Fruit fly (Drosophila melanogaster) whole organism, prepupa: ENCODE data around the gene Pino.

Source experiments
- Blimp-1 ChIP-seq: fragments of 200-800 bp; sonication (Bioruptor generic); optimal IDR thresholded peaks from 3 replicates; lab custom pipeline; 2017; ENCODE audit warnings: missing biosample characterization, missing genetic modification characterization, mild to moderate bottlenecking, moderate library complexity, missing genetic modification reagents
- CG10631 ChIP-seq: fragments of 200-800 bp; sonication (Bioruptor generic); optimal IDR thresholded peaks from 2 replicates; lab custom pipeline; 2016; ENCODE audit warnings: missing biosample characterization, missing genetic modification characterization
- CG10669 ChIP-seq: fragments of 200-800 bp; sonication (Bioruptor generic); optimal IDR thresholded peaks from 3 replicates; lab custom pipeline; 2018; ENCODE audit warnings: missing biosample characterization, mild to moderate bottlenecking, missing genetic modification characterization, moderate library complexity
- CG11762 ChIP-seq: fragments of 200-800 bp; sonication (Bioruptor generic); optimal IDR thresholded peaks from 3 replicates; lab custom pipeline; 2016; ENCODE audit warnings: missing biosample characterization, missing genetic modification characterization; ENCODE audit not compliant: insufficient read depth
- CG11902 ChIP-seq: fragments of 200-800 bp; sonication (Bioruptor generic); optimal IDR thresholded peaks from 3 replicates; lab custom pipeline; 2016; ENCODE audit warnings: missing biosample characterization, missing genetic modification characterization
- CG15336 ChIP-seq: fragments of 200-800 bp; sonication (Bioruptor generic); IDR thresholded peaks from 2 replicates; pipeline ENCODE4 v1.3.6; 2022; ENCODE audit warnings: missing biosample characterization, missing genetic modification characterization
- CG16779 ChIP-seq: fragments of 200-800 bp; sonication (Bioruptor generic); optimal IDR thresholded peaks from 3 replicates; lab custom pipeline; 2017; ENCODE audit warnings: missing biosample characterization, mild to moderate bottlenecking, missing genetic modification characterization
- CG3032 ChIP-seq: fragments of 200-800 bp; optimal IDR thresholded peaks from 2 replicates; lab custom pipeline; 2019; ENCODE audit warnings: missing biosample characterization, mild to moderate bottlenecking, missing genetic modification characterization, moderate library complexity
- CG3919 ChIP-seq: fragments of 200-800 bp; sonication (Bioruptor generic); optimal IDR thresholded peaks from 3 replicates; lab custom pipeline; 2016; ENCODE audit warnings: missing biosample characterization, missing genetic modification characterization
- CG6163 ChIP-seq: fragments of 200-800 bp; sonication (Bioruptor generic); IDR thresholded peaks from 3 replicates; pipeline ENCODE4 v1.3.6; 2022; ENCODE audit warnings: missing biosample characterization, missing genetic modification characterization
- CG6276 ChIP-seq: fragments of 200-800 bp; sonication (Bioruptor generic); optimal IDR thresholded peaks from 2 replicates; lab custom pipeline; 2017; ENCODE audit warnings: missing biosample characterization, mild to moderate bottlenecking, missing genetic modification characterization
- CG6792 ChIP-seq: fragments of 200-800 bp; sonication (Bioruptor generic); optimal IDR thresholded peaks from 3 replicates; lab custom pipeline; 2016; ENCODE audit warnings: missing biosample characterization, missing genetic modification characterization
- CG6854 ChIP-seq: fragments of 200-800 bp; sonication (Bioruptor generic); optimal IDR thresholded peaks from 2 replicates; lab custom pipeline; 2017; ENCODE audit warnings: missing biosample characterization, mild to moderate bottlenecking, missing genetic modification characterization
- CG8119 ChIP-seq: fragments of 200-800 bp; sonication (Bioruptor generic); IDR thresholded peaks from 3 replicates; pipeline ENCODE4 v1.3.6; 2022; ENCODE audit warnings: missing biosample characterization, missing genetic modification characterization
- CG8632 ChIP-seq: fragments of 200-800 bp; sonication (Bioruptor generic); optimal IDR thresholded peaks from 3 replicates; lab custom pipeline; 2016; ENCODE audit warnings: missing biosample characterization, missing genetic modification characterization
- Eip78C ChIP-seq: fragments of 200-800 bp; sonication (Bioruptor generic); peaks from one replicate; lab custom pipeline; 2016; ENCODE audit warnings: missing biosample characterization, missing genetic modification characterization
- Ets96B ChIP-seq: fragments of 200-800 bp; optimal IDR thresholded peaks from 2 replicates; lab custom pipeline; 2019; ENCODE audit warnings: missing biosample characterization, mild to moderate bottlenecking, missing genetic modification characterization, moderate library complexity
- Hr38 ChIP-seq: sonication (Bioruptor generic); optimal IDR thresholded peaks from 2 replicates; lab custom pipeline; 2016; ENCODE audit warnings: missing biosample characterization, missing genetic modification characterization
- Hr39 ChIP-seq: fragments of 200-800 bp; sonication (Bioruptor generic); optimal IDR thresholded peaks from 2 replicates; lab custom pipeline; 2016; ENCODE audit warnings: missing biosample characterization, missing genetic modification characterization
- Met ChIP-seq: fragments of 200-800 bp; sonication (Bioruptor generic); optimal IDR thresholded peaks from 3 replicates; lab custom pipeline; 2016; ENCODE audit warnings: missing biosample characterization, missing genetic modification characterization
- Smox ChIP-seq: fragments of 200-800 bp; sonication (Bioruptor generic); optimal IDR thresholded peaks from 3 replicates; lab custom pipeline; 2016; ENCODE audit warnings: missing biosample characterization, missing genetic modification characterization
- Sox102F ChIP-seq: fragments of 200-800 bp; sonication (Bioruptor generic); optimal IDR thresholded peaks from 2 replicates; lab custom pipeline; 2016; ENCODE audit warnings: missing biosample characterization, mild to moderate bottlenecking, missing genetic modification characterization
- Sox15 ChIP-seq: fragments of 200-800 bp; sonication (Bioruptor generic); optimal IDR thresholded peaks from 3 replicates; lab custom pipeline; 2016; ENCODE audit warnings: missing biosample characterization, missing genetic modification characterization
- acj6 ChIP-seq: fragments of 200-800 bp; sonication (Bioruptor generic); optimal IDR thresholded peaks from 3 replicates; lab custom pipeline; 2016; ENCODE audit warnings: missing biosample characterization, missing genetic modification characterization
- eg ChIP-seq: fragments of 200-800 bp; sonication (Bioruptor generic); IDR thresholded peaks from 3 replicates; pipeline ENCODE4 v1.3.6; 2022; ENCODE audit warnings: missing biosample characterization, missing genetic modification characterization
- esn ChIP-seq: fragments of 200-800 bp; sonication (Bioruptor generic); optimal IDR thresholded peaks from 2 replicates; lab custom pipeline; 2016; ENCODE audit warnings: missing biosample characterization, mild to moderate bottlenecking, missing genetic modification characterization, moderate library complexity
- fd59A ChIP-seq: fragments of 200-800 bp; sonication (Bioruptor generic); optimal IDR thresholded peaks from 2 replicates; lab custom pipeline; 2017; ENCODE audit warnings: missing biosample characterization, mild to moderate bottlenecking, missing genetic modification characterization, missing genetic modification reagents
- fd85E ChIP-seq: fragments of 200-800 bp; sonication (Bioruptor generic); optimal IDR thresholded peaks from 3 replicates; lab custom pipeline; 2016; ENCODE audit warnings: missing biosample characterization, missing genetic modification characterization
- fkh ChIP-seq: fragments of 200-800 bp; sonication (Bioruptor generic); optimal IDR thresholded peaks from 3 replicates; lab custom pipeline; 2017; ENCODE audit warnings: missing biosample characterization, mild to moderate bottlenecking, missing genetic modification characterization, moderate library complexity
- lz ChIP-seq: fragments of 200-800 bp; sonication (Bioruptor generic); optimal IDR thresholded peaks from 3 replicates; lab custom pipeline; 2016; ENCODE audit warnings: missing biosample characterization, missing genetic modification characterization
- net ChIP-seq: fragments of 200-800 bp; sonication (Bioruptor generic); optimal IDR thresholded peaks from 3 replicates; lab custom pipeline; 2016; ENCODE audit warnings: missing biosample characterization, missing genetic modification characterization
- pdm3 ChIP-seq: fragments of 200-800 bp; sonication (Bioruptor generic); optimal IDR thresholded peaks from 3 replicates; lab custom pipeline; 2016; ENCODE audit warnings: missing biosample characterization, missing genetic modification characterization
- salr ChIP-seq, 2 experiments: fragments of 200-800 bp; sonication (Bioruptor generic); optimal IDR thresholded peaks; 3 replicates each; lab custom pipeline; 2016 to 2018; ENCODE audit warnings: missing biosample characterization in 2 of 2, missing genetic modification characterization in 2 of 2, mild to moderate bottlenecking in 1 of 2
- spab ChIP-seq: fragments of 200-800 bp; sonication (Bioruptor generic); optimal IDR thresholded peaks from 2 replicates; lab custom pipeline; 2017; ENCODE audit warnings: missing biosample characterization, mild to moderate bottlenecking, missing genetic modification characterization, missing genetic modification reagents
- ss ChIP-seq, 2 experiments: fragments of 200-800 bp; sonication (Bioruptor generic); optimal IDR thresholded peaks; 2 replicates in 1 of 2; 3 replicates in 1 of 2; lab custom pipeline; 2017 to 2018; ENCODE audit warnings: mild to moderate bottlenecking in 2 of 2, missing biosample characterization in 2 of 2, missing genetic modification characterization in 2 of 2, moderate library complexity in 1 of 2
- svp ChIP-seq: fragments of 200-800 bp; sonication (Bioruptor generic); peaks from one replicate; lab custom pipeline; 2016; ENCODE audit warnings: missing biosample characterization, missing genetic modification characterization
- vri ChIP-seq: fragments of 200-800 bp; sonication (Bioruptor generic); optimal IDR thresholded peaks from 3 replicates; lab custom pipeline; 2016; ENCODE audit warnings: missing biosample characterization, mild to moderate bottlenecking, missing genetic modification characterization

Pino gene

dm6 chr2L:1157679-1158518 lies 29.1 kb upstream of the Pino start, which contains the start of gene capt (continued):
- TF ChIP-seq eg (GFP tag; lab: Robert Waterston, UW) (peak; percentile 55; the same call in 1 of the 3 replicates), fd59A (GFP tag; lab: Kevin White, UChicago) (no peak), Blimp-1 (GFP tag; lab: Kevin White, UChicago) (no peak), CG15336 (peak; percentile 37; the same call in 1 of the 2 replicates), CG6276 (no peak), spab (no peak), lz (peak; percentile 59), fd85E (no peak), Hr39 (peak; percentile 66), CG11902 (GFP tag; lab: Kevin White, UChicago) (peak; percentile 7), Ets96B (tag; lab: Kevin White, UChicago) (peak; percentile 33), CG3032 (tag; lab: Kevin White, UChicago) (peak; percentile 51), CG8119 (GFP tag; lab: Robert Waterston, UW) (0 out of 3 replicates have a peak, but pooled peaks have one; percentile 49), Sox102F (GFP tag; lab: Kevin White, UChicago) (peak; percentile 31), Eip78C (peak; percentile 66), CG16779 (tag; lab: Kevin White, UChicago) (no peak), net (GFP tag; lab: Kevin White, UChicago) (no peak), salr (GFP tag; optimal IDR thresholded peaks at IDR 0.05; lab: Kevin White, UChicago) (no peak), CG8632 (GFP tag; lab: Kevin White, UChicago) (no peak), CG10631 (GFP tag; lab: Kevin White, UChicago) (no peak), CG11762 (GFP tag; lab: Kevin White, UChicago) (no peak), esn (GFP tag; lab: Kevin White, UChicago) (peak; percentile 30), ss (GFP tag; optimal IDR thresholded peaks at IDR 0.05; lab: Kevin White, UChicago) (peak; percentile 33 to 50), CG6163 (peak; percentile 37; the same call in 1 of the 3 replicates), Sox15 (GFP tag; lab: Kevin White, UChicago) (peak; percentile 8), Hr38 (GFP tag; lab: Kevin White, UChicago) (no peak), fkh (peak; percentile 30), svp (GFP tag; lab: Kevin White, UChicago) (peak; percentile 74), pdm3 (GFP tag; lab: Kevin White, UChicago) (no peak), CG6792 (GFP tag; lab: Kevin White, UChicago) (no peak), CG10669 (GFP tag; lab: Kevin White, UChicago) (no peak), Met (GFP tag; lab: Kevin White, UChicago) (peak; percentile 59)
- TF ChIP-seq, all 60 proteins: peak for 24

DNA sequence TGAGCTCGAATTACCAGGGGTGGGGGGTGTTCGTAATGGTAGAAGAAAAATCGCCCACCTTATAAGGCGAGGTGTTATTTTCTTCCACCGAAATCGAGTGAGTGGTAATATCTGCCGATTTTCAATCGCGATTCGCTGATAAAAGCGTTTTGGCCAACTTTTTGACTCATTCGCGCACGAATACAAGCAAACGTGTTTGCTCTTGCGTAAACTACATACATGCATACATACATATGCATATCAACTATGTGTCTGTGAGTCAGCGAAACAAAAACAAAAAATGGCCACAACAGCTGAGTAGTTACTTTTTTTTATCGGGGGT lies 28.6 kb upstream of the Pino start:
- peak; percentile 7 for TF ChIP-seq CG3919
- TF ChIP-seq CG11902 (GFP tag; lab: Kevin White, UChicago) = no peak
- TF ChIP-seq acj6 = no peak
- TF ChIP-seq CG6854 = no peak
- TF ChIP-seq Hr38 (GFP tag; lab: Kevin White, UChicago) = no peak
- TF ChIP-seq eg (GFP tag; lab: Robert Waterston, UW) = no peak
- no peak for TF ChIP-seq Smox (GFP tag; lab: Kevin White, UChicago)
- peak; percentile 40 for TF ChIP-seq vri (GFP tag; lab: Kevin White, UChicago)
- TF ChIP-seq Ets96B (tag; lab: Kevin White, UChicago) = no peak
